Worm (Caenorhabditis elegans) whole organism, young adult: ENCODE results near the gene H38K22.6.

Experiments used
- T07F8.4 ChIP-seq: sonication (generic microtip); optimal IDR thresholded peaks from 2 replicates; lab custom pipeline; 2016; ENCODE audit warnings: mild to moderate bottlenecking, missing genetic modification characterization, moderate library complexity, missing compliant biosample characterization
- Y95B8A.8 ChIP-seq: fragments of 200-800 bp; sonication (Bioruptor generic); IDR thresholded peaks from 2 replicates; pipeline ENCODE4 v1.3.6; 2022; ENCODE audit warnings: missing genetic modification reagents, missing genetic modification characterization, missing compliant biosample characterization
- mel-28 ChIP-seq: sonication (generic microtip); optimal IDR thresholded peaks from 2 replicates; lab custom pipeline; 2016; ENCODE audit warnings: borderline replicate concordance, mild to moderate bottlenecking, missing genetic modification characterization, missing compliant biosample characterization
- snpc-4 ChIP-seq, 5 experiments: fragments of 150-350 bp in 1 of 5; sonication (generic microtip) in 4 of 5; optimal IDR thresholded peaks; 2 replicates each; lab custom pipeline; 2014 to 2018; ENCODE audit warnings: missing genetic modification characterization in 5 of 5, missing biosample characterization in 3 of 5, antibody characterized with exemption in 2 of 5, mild to moderate bottlenecking in 2 of 5, missing compliant biosample characterization in 2 of 5, missing genotype in 2 of 5, moderate library complexity in 2 of 5, missing genetic modification reagents in 1 of 5

DNA sequence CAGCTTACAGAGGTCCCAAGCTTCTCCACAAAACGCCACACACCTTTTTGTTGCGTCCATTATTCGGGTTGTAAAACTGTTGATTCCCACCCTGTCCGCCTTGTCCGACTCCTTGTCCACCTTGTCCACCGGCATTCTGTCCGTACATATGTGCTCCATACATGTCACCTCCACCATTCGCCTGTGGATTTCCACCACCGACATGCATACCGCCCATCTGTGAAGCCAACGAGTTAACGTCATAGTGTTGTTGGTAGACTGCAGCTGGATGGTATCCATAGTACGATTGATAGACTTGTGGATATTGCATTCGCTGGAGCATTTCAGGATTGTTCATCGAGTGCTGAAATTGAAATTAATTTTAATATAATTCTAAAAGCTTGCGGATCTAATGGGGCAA is 42.5 kb upstream of the H38K22.6 start:
- TF ChIP-seq Y95B8A.8 (GFP tag; lab: Robert Waterston, UW) (no peak), mel-28 (tag; lab: Kevin White, UChicago) (no peak), snpc-4 (GFP tag; optimal IDR thresholded peaks at IDR 0.05; lab: Kevin White, UChicago) (no peak), snpc-4 (tag; optimal IDR thresholded peaks at IDR 0.05; lab: Kevin White, UChicago) (no peak), T07F8.4 (no peak)
